Fruit fly (Drosophila melanogaster): ENCODE data around the gene CG13992.

The CG13992 gene

DNA sequence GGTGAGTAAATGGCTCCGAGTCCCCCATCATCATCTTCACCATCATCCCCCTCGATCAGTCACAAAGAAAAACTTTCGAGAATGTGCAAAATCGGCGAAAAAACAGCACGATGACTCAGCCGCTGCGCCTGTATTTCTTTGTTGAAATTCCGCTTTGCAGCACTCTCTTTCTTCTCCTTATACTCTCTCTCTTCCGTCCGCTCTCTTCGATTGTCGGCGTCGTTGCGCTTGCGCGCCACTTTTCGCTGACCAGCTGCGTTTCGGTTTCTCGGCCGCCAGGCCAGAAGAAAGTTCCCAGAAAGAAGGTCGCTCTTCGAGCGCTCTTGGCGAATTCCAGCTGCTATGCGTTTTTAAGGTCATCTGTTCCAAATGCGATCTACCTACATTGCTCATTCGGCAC, 15.7 kb upstream of the CG13992 start:
- TF ChIP-seq tj (GFP tag; optimal IDR thresholded peaks at IDR 0.05) (peak; percentile 87), CG1620 (GFP tag; optimal IDR thresholded peaks at IDR 0.05) (no peak), toe (GFP tag; optimal IDR thresholded peaks at IDR 0.05) (no peak)

DNA sequence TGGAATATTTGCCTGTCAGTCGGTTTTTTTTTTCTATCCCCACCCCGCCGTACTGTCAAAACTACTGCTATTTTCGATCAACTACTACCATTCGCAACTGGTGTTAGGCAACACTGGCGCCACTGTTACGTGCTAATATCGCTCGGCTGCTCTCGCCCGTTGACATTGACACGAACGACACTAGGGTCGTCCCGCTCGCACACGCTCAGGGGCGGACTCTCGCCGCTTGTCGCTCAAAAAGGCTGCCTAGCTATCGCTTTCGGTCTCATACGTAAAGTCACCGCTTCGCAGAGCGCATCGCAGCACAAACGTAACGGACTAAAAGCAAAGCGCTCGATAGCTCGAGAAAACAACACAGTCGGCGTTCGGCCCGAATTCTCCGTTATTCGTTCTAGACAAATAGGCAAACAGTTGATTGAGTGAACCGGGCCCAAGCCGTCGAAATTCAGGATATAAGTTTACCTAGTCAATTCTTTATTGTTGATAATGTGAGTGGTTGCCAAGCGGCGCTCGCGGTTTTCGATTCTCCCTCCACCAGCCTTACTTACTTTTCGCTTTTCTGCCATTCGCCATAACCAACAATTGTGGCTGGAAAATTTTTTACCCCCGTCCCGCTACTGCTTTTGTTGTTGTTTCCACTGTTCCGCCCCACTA, 14.9 kb upstream of the CG13992 start:
- TF ChIP-seq tj (GFP tag; optimal IDR thresholded peaks at IDR 0.05), result peak; percentile 9
- peak; percentile 85 for TF ChIP-seq ovo (GFP tag; optimal IDR thresholded peaks at IDR 0.05)
- peak; percentile 82 for TF ChIP-seq Hr96 (GFP tag; optimal IDR thresholded peaks at IDR 0.05)
- TF ChIP-seq CG5204 (GFP tag; optimal IDR thresholded peaks at IDR 0.05), result peak; percentile 60
- peak; percentile 93 for TF ChIP-seq pad (GFP tag; optimal IDR thresholded peaks at IDR 0.05)
- peak; percentile 46 for TF ChIP-seq CG11617 (GFP tag; optimal IDR thresholded peaks at IDR 0.05)
- TF ChIP-seq Crg-1 (GFP tag; optimal IDR thresholded peaks at IDR 0.05), result peak; percentile 76
- peak; percentile 64 for TF ChIP-seq Clk (GFP tag; optimal IDR thresholded peaks at IDR 0.05)
- peak; percentile 87 for TF ChIP-seq CG1620 (GFP tag; optimal IDR thresholded peaks at IDR 0.05)
- peak; percentile 40 for TF ChIP-seq CG7045 (GFP tag; optimal IDR thresholded peaks at IDR 0.05)
- peak; percentile 80 for TF ChIP-seq cic (GFP tag; optimal IDR thresholded peaks at IDR 0.05)
- no peak for TF ChIP-seq CG12768 (GFP tag; optimal IDR thresholded peaks at IDR 0.05)
- peak; percentile 57 for TF ChIP-seq CG7101 (tag; optimal IDR thresholded peaks at IDR 0.05)
- TF ChIP-seq CG33017 (tag; optimal IDR thresholded peaks at IDR 0.05), result no peak
- TF ChIP-seq cnc (optimal IDR thresholded peaks at IDR 0.05), result no peak
- peak; percentile 36 for TF ChIP-seq toe (GFP tag; optimal IDR thresholded peaks at IDR 0.05)
- TF ChIP-seq CG14711 (tag; optimal IDR thresholded peaks at IDR 0.05), result peak; percentile 38
- TF ChIP-seq kay (GFP tag; ENCODE audit: borderline replicate concordance), result no peak
- TF ChIP-seq bab1 (GFP tag; optimal IDR thresholded peaks at IDR 0.05), result peak; percentile 40
- peak; percentile 52 for TF ChIP-seq Mnt (GFP tag; optimal IDR thresholded peaks at IDR 0.05)

DNA sequence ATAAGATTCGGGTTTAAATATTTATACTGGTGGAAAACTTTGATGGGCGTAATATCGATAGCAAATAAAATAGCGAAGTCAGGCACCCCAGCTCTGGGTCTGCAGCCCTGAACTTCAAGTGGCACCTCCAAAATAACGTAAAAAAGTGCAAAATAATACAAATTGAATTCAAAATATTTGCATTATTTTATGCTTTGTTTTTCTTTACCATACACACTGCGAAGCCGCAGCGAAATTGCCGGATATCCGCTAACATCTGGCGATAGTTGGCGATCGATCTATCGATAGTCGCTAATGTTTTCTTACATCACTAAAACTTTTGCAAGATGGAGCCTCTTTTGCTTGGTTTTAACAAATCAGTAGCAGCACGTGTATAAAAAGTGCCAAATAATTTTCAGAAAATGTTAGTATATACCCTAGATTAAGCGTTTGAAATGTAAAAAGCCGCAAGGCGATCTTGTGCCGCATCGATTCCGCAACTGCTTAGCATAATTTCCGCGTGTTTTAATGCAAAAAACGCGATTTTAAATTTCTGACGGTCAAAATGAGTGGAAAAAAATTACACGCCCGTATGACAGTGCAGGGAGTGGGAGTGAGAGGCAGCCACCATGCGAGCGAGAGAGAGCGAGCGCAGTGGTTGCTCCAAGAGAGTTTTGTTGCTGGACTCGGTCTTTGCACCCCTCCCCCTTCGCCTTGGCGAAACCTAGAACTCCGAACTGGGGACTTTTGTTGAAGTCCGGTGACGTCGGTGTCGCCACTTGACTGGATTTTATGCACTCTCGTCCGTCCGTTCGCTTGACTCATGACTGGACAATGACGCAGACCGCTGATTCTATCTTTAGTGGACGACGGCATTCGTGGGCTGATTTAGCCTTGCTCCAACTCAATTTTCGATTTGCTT, 14.1 kb upstream of the CG13992 start, which contains the start of gene eIF4A:
Gene eIF4A, plus strand, starts transcription at position 332 of the 901 bp plus-strand sequence.
- TF ChIP-seq Clk (GFP tag; optimal IDR thresholded peaks at IDR 0.05) (no peak), kay (GFP tag; ENCODE audit: borderline replicate concordance) (peak; percentile 43), CG7045 (GFP tag; optimal IDR thresholded peaks at IDR 0.05) (no peak), cic (GFP tag; optimal IDR thresholded peaks at IDR 0.05) (no peak), bab1 (GFP tag; optimal IDR thresholded peaks at IDR 0.05) (peak; percentile 27), CG1620 (GFP tag; optimal IDR thresholded peaks at IDR 0.05) (no peak), CG5204 (GFP tag; optimal IDR thresholded peaks at IDR 0.05) (no peak), tj (GFP tag; optimal IDR thresholded peaks at IDR 0.05) (no peak), Hr96 (GFP tag; optimal IDR thresholded peaks at IDR 0.05) (peak; percentile 20), CG14711 (tag; optimal IDR thresholded peaks at IDR 0.05) (no peak), CG7101 (tag; optimal IDR thresholded peaks at IDR 0.05) (peak; percentile 34), Crg-1 (GFP tag; optimal IDR thresholded peaks at IDR 0.05) (no peak), CG11617 (GFP tag; optimal IDR thresholded peaks at IDR 0.05) (no peak), CG33017 (tag; optimal IDR thresholded peaks at IDR 0.05) (peak; percentile 2), pad (GFP tag; optimal IDR thresholded peaks at IDR 0.05) (no peak), ovo (GFP tag; optimal IDR thresholded peaks at IDR 0.05) (peak; percentile 18), CG12768 (GFP tag; optimal IDR thresholded peaks at IDR 0.05) (peak; percentile 95), Mnt (GFP tag; optimal IDR thresholded peaks at IDR 0.05) (peak; percentile 97), cnc (optimal IDR thresholded peaks at IDR 0.05) (no peak), toe (GFP tag; optimal IDR thresholded peaks at IDR 0.05) (no peak)

DNA sequence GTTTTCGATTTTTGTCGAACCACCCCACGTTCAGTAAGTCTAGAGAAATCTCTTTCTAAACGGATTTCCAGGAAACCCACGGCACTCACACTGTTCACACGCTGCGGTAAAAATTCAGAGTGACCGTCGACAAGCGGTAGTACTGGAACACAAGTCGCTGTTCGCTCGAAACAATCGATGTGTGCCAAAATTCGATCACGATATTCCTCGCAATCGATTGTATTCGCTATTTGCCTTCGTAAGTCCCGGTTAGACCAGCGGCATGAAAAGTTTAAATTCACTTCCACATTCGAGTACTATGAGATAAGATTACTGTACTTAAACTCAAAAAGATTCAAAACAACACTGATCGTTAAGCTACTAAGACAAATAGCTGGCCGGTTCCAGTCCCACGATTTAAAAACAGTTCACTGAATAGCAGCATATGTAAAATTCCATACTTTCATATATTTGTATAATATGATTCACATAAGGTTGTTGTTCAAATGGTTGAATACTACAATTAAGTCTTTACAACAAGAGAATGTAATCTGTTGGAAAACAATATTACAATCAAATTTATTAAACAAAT, 13.4 kb upstream of the CG13992 start, which contains the start of gene chic:
Gene chic, minus strand, starts transcription at position 157 of the 571 bp plus-strand sequence.
- TF ChIP-seq ovo (GFP tag; optimal IDR thresholded peaks at IDR 0.05) (no peak), Hr96 (GFP tag; optimal IDR thresholded peaks at IDR 0.05) (peak; percentile 68), toe (GFP tag; optimal IDR thresholded peaks at IDR 0.05) (peak; percentile 76), bab1 (GFP tag; optimal IDR thresholded peaks at IDR 0.05) (peak; percentile 68), cnc (optimal IDR thresholded peaks at IDR 0.05) (no peak), pad (GFP tag; optimal IDR thresholded peaks at IDR 0.05) (no peak), CG12768 (GFP tag; optimal IDR thresholded peaks at IDR 0.05) (peak; percentile 3), CG5204 (GFP tag; optimal IDR thresholded peaks at IDR 0.05) (peak; percentile 70), CG1620 (GFP tag; optimal IDR thresholded peaks at IDR 0.05) (peak; percentile 72), CG7101 (tag; optimal IDR thresholded peaks at IDR 0.05) (no peak), Mnt (GFP tag; optimal IDR thresholded peaks at IDR 0.05) (peak; percentile 69), CG7045 (GFP tag; optimal IDR thresholded peaks at IDR 0.05) (peak; percentile 35), kay (GFP tag; ENCODE audit: borderline replicate concordance) (no peak)

DNA sequence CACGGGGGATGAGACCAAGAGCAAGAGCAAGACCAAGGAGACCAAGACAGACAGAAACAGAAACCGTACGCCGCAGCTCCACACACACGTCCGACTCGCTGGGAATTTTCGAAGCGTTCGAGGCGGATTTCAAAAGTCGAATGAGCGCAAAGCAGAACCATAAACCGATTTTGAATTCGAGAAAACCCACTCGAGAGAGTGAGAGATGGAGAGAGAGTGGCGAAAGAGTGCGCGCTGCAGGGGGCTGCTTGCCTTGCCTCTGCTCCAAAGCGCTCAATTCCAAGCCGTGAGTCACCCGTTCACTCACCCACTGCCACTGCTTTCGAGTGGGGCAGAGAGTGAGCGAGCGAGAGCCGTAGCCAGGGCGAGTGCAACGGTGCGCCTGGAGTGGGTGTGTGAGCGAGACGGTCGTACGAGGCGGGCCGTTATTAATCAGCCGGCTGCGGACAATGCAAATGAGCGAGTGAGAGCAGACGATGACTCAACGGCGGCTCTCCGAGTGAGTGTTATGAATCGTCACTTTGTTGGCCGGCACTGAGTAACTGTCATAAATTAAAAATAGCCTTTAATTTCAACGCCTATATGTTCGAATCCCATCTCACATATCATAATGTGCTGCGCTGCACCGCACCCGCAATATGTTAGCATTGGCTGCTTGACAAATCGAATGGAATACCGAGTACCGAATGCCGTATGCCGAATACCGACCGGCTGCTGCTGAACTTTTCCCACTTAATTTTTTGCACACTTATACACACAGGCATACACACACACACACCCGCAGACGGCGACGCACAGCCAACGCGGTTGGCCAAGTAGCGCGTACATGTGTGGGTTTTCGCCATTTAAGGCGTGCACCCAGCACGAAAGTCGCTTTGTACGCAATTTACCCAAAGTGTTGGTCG, 12.7 kb upstream of the CG13992 start:
- TF ChIP-seq pad (GFP tag; optimal IDR thresholded peaks at IDR 0.05) (peak; percentile 91), Hr96 (GFP tag; optimal IDR thresholded peaks at IDR 0.05) (peak; percentile 46), bab1 (GFP tag; optimal IDR thresholded peaks at IDR 0.05) (peak; percentile 78), Clk (GFP tag; optimal IDR thresholded peaks at IDR 0.05) (no peak), tj (GFP tag; optimal IDR thresholded peaks at IDR 0.05) (peak; percentile 23), CG1620 (GFP tag; optimal IDR thresholded peaks at IDR 0.05) (no peak), cnc (optimal IDR thresholded peaks at IDR 0.05) (no peak), CG7045 (GFP tag; optimal IDR thresholded peaks at IDR 0.05) (no peak), CG12768 (GFP tag; optimal IDR thresholded peaks at IDR 0.05) (peak; percentile 76), CG7101 (tag; optimal IDR thresholded peaks at IDR 0.05) (peak; percentile 40), Crg-1 (GFP tag; optimal IDR thresholded peaks at IDR 0.05) (peak; percentile 8), Mnt (GFP tag; optimal IDR thresholded peaks at IDR 0.05) (peak; percentile 68), CG14711 (tag; optimal IDR thresholded peaks at IDR 0.05) (peak; percentile 34), cic (GFP tag; optimal IDR thresholded peaks at IDR 0.05) (peak; percentile 5), kay (GFP tag; ENCODE audit: borderline replicate concordance) (peak; percentile 100), CG5204 (GFP tag; optimal IDR thresholded peaks at IDR 0.05) (no peak), CG11617 (GFP tag; optimal IDR thresholded peaks at IDR 0.05) (no peak), CG33017 (tag; optimal IDR thresholded peaks at IDR 0.05) (peak; percentile 27), toe (GFP tag; optimal IDR thresholded peaks at IDR 0.05) (no peak), ovo (GFP tag; optimal IDR thresholded peaks at IDR 0.05) (peak; percentile 88)

All from whole organism, adult.